Fruit fly (Drosophila melanogaster): Measurements from ENCODE around the gene Tspo.

The Tspo gene

dm6 chr2L:602439-602879, 43.0 kb downstream of the Tspo start, which contains the start of gene CG13689 (continued):
- no peak for TF ChIP-seq CG10431 (GFP tag; optimal IDR thresholded peaks at IDR 0.05)
- 0 out of 2 replicates have a peak, but pooled peaks have one; percentile 12 for TF ChIP-seq Rx (GFP tag; IDR thresholded peaks at IDR 0.05)
- no peak for TF ChIP-seq Usf (GFP tag; optimal IDR thresholded peaks at IDR 0.05)
- no peak for TF ChIP-seq toy (GFP tag; IDR thresholded peaks at IDR 0.05)
- no peak for TF ChIP-seq salm (tag; optimal IDR thresholded peaks at IDR 0.05)
- no peak for TF ChIP-seq HmgD (GFP tag; optimal IDR thresholded peaks at IDR 0.05)
- TF ChIP-seq TFAM (GFP tag; optimal IDR thresholded peaks at IDR 0.05): no peak
- TF ChIP-seq CG2875 (GFP tag; optimal IDR thresholded peaks at IDR 0.05): no peak
- no peak for TF ChIP-seq prd (optimal IDR thresholded peaks at IDR 0.05)
- peak; percentile 61; the same call in 2 of the 3 replicates for TF ChIP-seq prd (GFP tag; IDR thresholded peaks at IDR 0.05)
- TF ChIP-seq CG30403 (GFP tag; optimal IDR thresholded peaks at IDR 0.05): peak; percentile 68
- peak; percentile 59 for TF ChIP-seq CG11504 (tag; optimal IDR thresholded peaks at IDR 0.05)
- no peak for TF ChIP-seq BtbVII (GFP tag; optimal IDR thresholded peaks at IDR 0.05)
- TF ChIP-seq pan (optimal IDR thresholded peaks at IDR 0.05): no peak
- TF ChIP-seq pan (GFP tag; optimal IDR thresholded peaks at IDR 0.05 in 1 of 2, IDR thresholded peaks at IDR 0.05 in 1 of 2): no peak
- TF ChIP-seq CG7928 (GFP tag; optimal IDR thresholded peaks at IDR 0.05): no peak
- TF ChIP-seq CG4360 (GFP tag; IDR thresholded peaks at IDR 0.05): no peak
- TF ChIP-seq peb (GFP tag; IDR thresholded peaks at IDR 0.05): no peak
- 0 out of 2 replicates have a peak, but pooled peaks have one; percentile 6 for TF ChIP-seq CG31224 (GFP tag; IDR thresholded peaks at IDR 0.05)
- TF ChIP-seq fu2 (GFP tag; optimal IDR thresholded peaks at IDR 0.05): peak; percentile 13
- TF ChIP-seq caup (GFP tag; optimal IDR thresholded peaks at IDR 0.05; ENCODE audit: severe bottlenecking): peak; percentile 32
- peak; percentile 70 for TF ChIP-seq CG2116 (GFP tag; optimal IDR thresholded peaks at IDR 0.05)
- TF ChIP-seq schlank (tag; optimal IDR thresholded peaks at IDR 0.05): no peak
- peak; percentile 72 for TF ChIP-seq CG34422 (GFP tag; IDR thresholded peaks at IDR 0.05)
- TF ChIP-seq CG43689 (GFP tag; IDR thresholded peaks at IDR 0.05): no peak
- TF ChIP-seq D19A (tag; optimal IDR thresholded peaks at IDR 0.05): peak; percentile 4
- TF ChIP-seq CG1233 (GFP tag; optimal IDR thresholded peaks at IDR 0.05): peak; percentile 35
- no peak for TF ChIP-seq CG6654 (GFP tag; optimal IDR thresholded peaks at IDR 0.05)
- TF ChIP-seq CG15011 (GFP tag; optimal IDR thresholded peaks at IDR 0.05): no peak
- peak; percentile 44 for TF ChIP-seq CG17912 (GFP tag; optimal IDR thresholded peaks at IDR 0.05)
- TF ChIP-seq CG1603 (tag; optimal IDR thresholded peaks at IDR 0.05): peak; percentile 40
- no peak for TF ChIP-seq CG8765 (GFP tag; IDR thresholded peaks at IDR 0.05)
- TF ChIP-seq pum (GFP tag; optimal IDR thresholded peaks at IDR 0.05): peak; percentile 35
- peak; percentile 47 for TF ChIP-seq Fer3 (tag; optimal IDR thresholded peaks at IDR 0.05)
- TF ChIP-seq CG12391 (tag; optimal IDR thresholded peaks at IDR 0.05): peak; percentile 62
- peak; percentile 52 for TF ChIP-seq grau (tag; optimal IDR thresholded peaks at IDR 0.05)
- peak; percentile 39 for TF ChIP-seq MTF-1 (GFP tag; optimal IDR thresholded peaks at IDR 0.05; ENCODE audit: borderline replicate concordance)
- TF ChIP-seq CG5180 (GFP tag; optimal IDR thresholded peaks at IDR 0.05): no peak
- no peak for TF ChIP-seq pros (GFP tag; optimal IDR thresholded peaks at IDR 0.05)
- TF ChIP-seq CG12071 (GFP tag; optimal IDR thresholded peaks at IDR 0.05): no peak
- peak; percentile 30 for TF ChIP-seq CG4854 (GFP tag; optimal IDR thresholded peaks at IDR 0.05)
- TF ChIP-seq CG10267 (tag; optimal IDR thresholded peaks at IDR 0.05): peak; percentile 90
- no peak for TF ChIP-seq HHEX (GFP tag; optimal IDR thresholded peaks at IDR 0.05)
- no peak; the same call in 1 of the 2 replicates for TF ChIP-seq HLH3B (GFP tag; IDR thresholded peaks at IDR 0.05)
- peak; percentile 59 for TF ChIP-seq CG1602 (GFP tag; optimal IDR thresholded peaks at IDR 0.05)
- TF ChIP-seq gsb (GFP tag; IDR thresholded peaks at IDR 0.05): no peak
- no peak for TF ChIP-seq zfh2 (GFP tag; optimal IDR thresholded peaks at IDR 0.05)
- peak; percentile 67 for TF ChIP-seq Hr3 (GFP tag; optimal IDR thresholded peaks at IDR 0.05)
- TF ChIP-seq Mes4 (GFP tag; optimal IDR thresholded peaks at IDR 0.05): no peak
- peak; percentile 30; the same call in 1 of the 3 replicates for TF ChIP-seq tgo (GFP tag; IDR thresholded peaks at IDR 0.05)
- TF ChIP-seq CG11093 (GFP tag; IDR thresholded peaks at IDR 0.05): no peak
- TF ChIP-seq yki (optimal IDR thresholded peaks at IDR 0.05): no peak
